Fruit fly (Drosophila melanogaster) whole organism: Measurements from ENCODE around the gene Hsc70-4.

Source experiments
- CG8478 ChIP-seq: fragments of >200 bp; optimal IDR thresholded peaks from 2 replicates; lab custom pipeline; 2018; ENCODE audit warnings: inconsistent platforms
- Dll ChIP-seq: fragments of >200 bp; optimal IDR thresholded peaks from 2 replicates; lab custom pipeline; 2017
- EcR ChIP-seq, 2 experiments: fragments of >200 bp; optimal IDR thresholded peaks; 2 replicates each; lab custom pipeline; 2017; ENCODE audit warnings: missing biosample characterization in 2 of 2, missing genetic modification characterization in 2 of 2, missing genetic modification reagents in 2 of 2
- pan ChIP-seq: fragments of >200 bp; optimal IDR thresholded peaks from 2 replicates; lab custom pipeline; 2017
- psq ChIP-seq: fragments of >200 bp; optimal IDR thresholded peaks from 2 replicates; lab custom pipeline; 2017
- usp ChIP-seq: fragments of >200 bp; optimal IDR thresholded peaks from 2 replicates; lab custom pipeline; 2017; ENCODE audit warnings: missing biosample characterization, missing genetic modification characterization, mixed read lengths

dm6 chr3R:15225279-15225730 is 17.2 kb upstream of the Hsc70-4 start, which contains the start of the genes CG31344 and Caf1-55:
- TF ChIP-seq usp = no peak
- TF ChIP-seq psq (lab: Kevin White, UChicago) = no peak
- no peak for TF ChIP-seq pan (lab: Kevin White, UChicago)
- TF ChIP-seq CG8478 (lab: Kevin White, UChicago) = no peak
- no peak for TF ChIP-seq Dll (lab: Kevin White, UChicago)
- TF ChIP-seq EcR (GFP tag; optimal IDR thresholded peaks at IDR 0.05; lab: Kevin White, UChicago) = no peak
